Fruit fly (Drosophila melanogaster): Measurements from ENCODE around the gene Trx2.

Trx2 gene

dm6 chr2L:9613006-9613690, at the start of gene Trx2 (continued):
- TF ChIP-seq Bteb2 (GFP tag; optimal IDR thresholded peaks at IDR 0.05) (no peak), chn (GFP tag; optimal IDR thresholded peaks at IDR 0.05) (no peak), scrt (GFP tag; optimal IDR thresholded peaks at IDR 0.05) (peak; percentile 51), CG4282 (GFP tag; optimal IDR thresholded peaks at IDR 0.05) (no peak), lola (GFP tag; optimal IDR thresholded peaks at IDR 0.05) (peak in 1 of 3 experiments; percentile 31), Spps (tag; optimal IDR thresholded peaks at IDR 0.05) (no peak), CG15696 (tag; optimal IDR thresholded peaks at IDR 0.05) (no peak), CG4707 (GFP tag; optimal IDR thresholded peaks at IDR 0.05) (no peak), Adf1 (GFP tag; IDR thresholded peaks at IDR 0.05) (peak; percentile 38; the same call in 1 of the 2 replicates), Myb (GFP tag; optimal IDR thresholded peaks at IDR 0.05) (no peak), dan (GFP tag; IDR thresholded peaks at IDR 0.05) (no peak), dpn (GFP tag; optimal IDR thresholded peaks at IDR 0.05) (no peak), TFAM (GFP tag; optimal IDR thresholded peaks at IDR 0.05) (no peak), NK7.1 (GFP tag; optimal IDR thresholded peaks at IDR 0.05) (no peak), YL-1 (GFP tag; optimal IDR thresholded peaks at IDR 0.05) (peak; percentile 79), CG9876 (GFP tag; optimal IDR thresholded peaks at IDR 0.05) (no peak), CG11085 (GFP tag; IDR thresholded peaks at IDR 0.05) (no peak), CG1024 (GFP tag; IDR thresholded peaks at IDR 0.05) (no peak), HLH4C (GFP tag; IDR thresholded peaks at IDR 0.05; ENCODE audit: partially characterized antibody) (peak; percentile 85), CG30431 (GFP tag; optimal IDR thresholded peaks at IDR 0.05) (no peak), abd-A (tag; optimal IDR thresholded peaks at IDR 0.05) (peak; percentile 62), CG17186 (GFP tag; optimal IDR thresholded peaks at IDR 0.05) (no peak), cg (GFP tag; optimal IDR thresholded peaks at IDR 0.05) (peak; percentile 74), crc (GFP tag; optimal IDR thresholded peaks at IDR 0.05) (no peak), jing (GFP tag; optimal IDR thresholded peaks at IDR 0.05) (no peak), wek (GFP tag; optimal IDR thresholded peaks at IDR 0.05) (no peak), sd (tag; optimal IDR thresholded peaks at IDR 0.05) (no peak), CG31365 (tag; optimal IDR thresholded peaks at IDR 0.05) (no peak), CG12155 (GFP tag; optimal IDR thresholded peaks at IDR 0.05) (no peak), CG4854 (GFP tag; optimal IDR thresholded peaks at IDR 0.05) (no peak), Hr3 (GFP tag; optimal IDR thresholded peaks at IDR 0.05) (no peak), dimm (GFP tag; IDR thresholded peaks at IDR 0.05) (no peak), az2 (GFP tag; optimal IDR thresholded peaks at IDR 0.05) (no peak), gsb (GFP tag; IDR thresholded peaks at IDR 0.05) (no peak), CG2889 (GFP tag; IDR thresholded peaks at IDR 0.05) (no peak), maf-S (GFP tag; optimal IDR thresholded peaks at IDR 0.05) (no peak), CG17359 (tag; optimal IDR thresholded peaks at IDR 0.05) (peak; percentile 6), salm (tag; optimal IDR thresholded peaks at IDR 0.05) (no peak), Oli (tag; optimal IDR thresholded peaks at IDR 0.05) (no peak), Pdp1 (GFP tag; optimal IDR thresholded peaks at IDR 0.05) (peak in 1 of 2 experiments; percentile 80), CG9437 (GFP tag; optimal IDR thresholded peaks at IDR 0.05) (no peak), tin (GFP tag; optimal IDR thresholded peaks at IDR 0.05) (no peak), CG42726 (GFP tag; IDR thresholded peaks at IDR 0.05; ENCODE audit: partially characterized antibody) (peak; percentile 61; the same call in 1 of the 2 replicates), Dp (GFP tag; optimal IDR thresholded peaks at IDR 0.05) (peak; percentile 57), kay (GFP tag; optimal IDR thresholded peaks at IDR 0.05) (peak; percentile 76), CG11504 (tag; optimal IDR thresholded peaks at IDR 0.05) (no peak), pan (optimal IDR thresholded peaks at IDR 0.05) (no peak), pan (GFP tag; optimal IDR thresholded peaks at IDR 0.05 in 1 of 2, IDR thresholded peaks at IDR 0.05 in 1 of 2) (no peak), zen2 (GFP tag; IDR thresholded peaks at IDR 0.05; ENCODE audit: partially characterized antibody) (no peak), Dip3 (GFP tag; optimal IDR thresholded peaks at IDR 0.05) (no peak)
